Fruit fly (Drosophila melanogaster) whole organism, pupa: ENCODE data around the gene prage.
A peak's percentile ranks its signal among the peaks of the same experiment; 100 is the strongest.

ENCODE experiments used
- CG10348 ChIP-seq: fragments of 200-800 bp; sonication (Bioruptor generic); IDR thresholded peaks from 2 replicates; pipeline ENCODE4 v1.3.6; 2022; ENCODE audit warnings: missing biosample characterization, missing genetic modification characterization
- CG12605 ChIP-seq: fragments of 200-800 bp; sonication (Bioruptor generic); IDR thresholded peaks from 2 replicates; pipeline ENCODE4 v1.3.6; 2022; ENCODE audit warnings: missing biosample characterization, missing genetic modification characterization
- CG14655 ChIP-seq: fragments of 200-800 bp; sonication (Bioruptor generic); optimal IDR thresholded peaks from 3 replicates; lab custom pipeline; 2017; ENCODE audit warnings: mild to moderate bottlenecking, missing biosample characterization, missing genetic modification reagents, missing genetic modification characterization
- CG15710 ChIP-seq: fragments of 200-800 bp; sonication (Bioruptor generic); optimal IDR thresholded peaks from 2 replicates; lab custom pipeline; 2018; ENCODE audit warnings: missing biosample characterization, mild to moderate bottlenecking, missing genetic modification characterization, moderate library complexity
- CG17806 ChIP-seq: fragments of 200-800 bp; sonication (Bioruptor generic); optimal IDR thresholded peaks from 2 replicates; lab custom pipeline; 2018; ENCODE audit warnings: missing biosample characterization, mild to moderate bottlenecking, missing genetic modification characterization, moderate library complexity
- CG32121 ChIP-seq: fragments of 200-800 bp; sonication (Bioruptor generic); IDR thresholded peaks from 2 replicates; pipeline ENCODE4 v1.3.6; 2022; ENCODE audit warnings: missing biosample characterization, missing genetic modification characterization
- CG4496 ChIP-seq: fragments of 200-800 bp; sonication (Bioruptor generic); IDR thresholded peaks from 3 replicates; pipeline ENCODE4 v1.3.6; 2022; ENCODE audit warnings: missing biosample characterization, missing genetic modification characterization
- CG8159 ChIP-seq: fragments of 200-800 bp; sonication (Bioruptor generic); optimal IDR thresholded peaks from 3 replicates; lab custom pipeline; 2018; ENCODE audit warnings: missing biosample characterization, mild to moderate bottlenecking, missing genetic modification characterization, moderate library complexity
- EcR ChIP-seq: fragments of 200-800 bp; sonication (Bioruptor generic); optimal IDR thresholded peaks from 3 replicates; lab custom pipeline; 2019; ENCODE audit warnings: missing biosample characterization, missing genetic modification characterization, mild to moderate bottlenecking, moderate library complexity, missing genetic modification reagents
- Ets98B ChIP-seq: fragments of 200-800 bp; sonication (Bioruptor generic); IDR thresholded peaks from 2 replicates; pipeline ENCODE4 v1.3.6; 2022; ENCODE audit warnings: missing biosample characterization, missing genetic modification characterization
- Pif1B ChIP-seq: fragments of 200-800 bp; sonication (Bioruptor generic); optimal IDR thresholded peaks from 3 replicates; lab custom pipeline; 2016; ENCODE audit warnings: missing biosample characterization, missing genetic modification characterization
- Snoo ChIP-seq: fragments of 200-800 bp; sonication (Bioruptor generic); optimal IDR thresholded peaks from 3 replicates; lab custom pipeline; 2017; ENCODE audit warnings: missing biosample characterization, mild to moderate bottlenecking, missing genetic modification characterization, inconsistent platforms
- fd96Ca ChIP-seq: fragments of 200-800 bp; sonication (Bioruptor generic); IDR thresholded peaks from 3 replicates; pipeline ENCODE4 v1.3.6; 2022; ENCODE audit warnings: missing biosample characterization, missing genetic modification characterization
- gl ChIP-seq: fragments of 200-800 bp; sonication (Bioruptor generic); optimal IDR thresholded peaks from 2 replicates; lab custom pipeline; 2018; ENCODE audit warnings: missing biosample characterization, mild to moderate bottlenecking, missing genetic modification characterization

DNA sequence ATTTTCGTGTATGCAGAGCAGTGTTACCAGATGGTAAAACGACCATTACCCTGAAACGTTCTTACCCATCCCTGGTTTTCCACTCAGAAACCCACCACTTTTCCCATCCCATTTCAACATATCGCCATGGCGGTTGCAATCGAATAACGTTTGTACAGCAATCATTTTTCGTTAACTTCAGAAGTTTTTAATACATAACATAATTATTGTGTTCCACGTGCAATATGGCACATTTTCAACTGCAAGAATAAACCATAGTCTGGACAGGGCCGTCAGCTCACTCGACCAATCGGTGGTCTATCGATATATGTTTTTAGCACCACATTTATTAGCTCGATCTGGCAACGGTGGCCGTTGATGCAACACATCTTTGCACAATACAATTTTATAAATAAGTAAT is 116.4 kb downstream of the prage start, which contains the start of the genes trr and mRpL16:
- TF ChIP-seq CG15710 (tag; lab: Kevin White, UChicago) (peak; percentile 30), Pif1B (GFP tag; lab: Kevin White, UChicago) (no peak), CG10348 (GFP tag; lab: Robert Waterston, UW) (no peak), gl (tag; lab: Kevin White, UChicago) (no peak), CG4496 (GFP tag; lab: Robert Waterston, UW) (peak; percentile 62; the same call in 2 of the 3 replicates), Ets98B (GFP tag; lab: Robert Waterston, UW) (peak; percentile 35; the same call in 1 of the 2 replicates), fd96Ca (GFP tag; lab: Robert Waterston, UW) (no peak), CG14655 (no peak), EcR (GFP tag; lab: Kevin White, UChicago) (no peak), CG12605 (no peak), Snoo (tag; lab: Kevin White, UChicago) (no peak), CG32121 (GFP tag; lab: Robert Waterston, UW) (no peak), CG17806 (no peak), CG8159 (tag; lab: Kevin White, UChicago) (no peak)
